Worm (Caenorhabditis elegans): ENCODE data around the gene C44C10.15.

The C44C10.15 gene

ce11 chrX:11723781-11724201, 23.6 kb upstream of the C44C10.15 start, which contains the start of gene D1053.4 (continued):
- no peak for TF ChIP-seq Y5F2A.4 (GFP tag; optimal IDR thresholded peaks at IDR 0.05)
- no peak for TF ChIP-seq zag-1 (tag; optimal IDR thresholded peaks at IDR 0.05)
- no peak for TF ChIP-seq spr-3 (GFP tag; optimal IDR thresholded peaks at IDR 0.05)

- TF ChIP-seq nhr-77 (tag; optimal IDR thresholded peaks at IDR 0.05) (no peak), lin-29 (GFP tag; IDR thresholded peaks at IDR 0.05) (no peak), R02D3.7 (tag; optimal IDR thresholded peaks at IDR 0.05) (no peak), unc-130 (GFP tag; optimal IDR thresholded peaks at IDR 0.05) (no peak), ceh-28 (tag; optimal IDR thresholded peaks at IDR 0.05) (no peak), ceh-62 (tag; optimal IDR thresholded peaks at IDR 0.05) (no peak), daf-16 (GFP tag; optimal IDR thresholded peaks at IDR 0.05) (no peak), daf-16 (tag; optimal IDR thresholded peaks at IDR 0.05) (peak; percentile 23), daf-8 (GFP tag; IDR thresholded peaks at IDR 0.05) (no peak), fos-1 (tag; optimal IDR thresholded peaks at IDR 0.05) (no peak), mxl-3 (GFP tag; optimal IDR thresholded peaks at IDR 0.05) (peak; percentile 65), unc-39 (tag; optimal IDR thresholded peaks at IDR 0.05) (no peak), Y48G9A.11 (GFP tag; IDR thresholded peaks at IDR 0.05) (no peak), hlh-11 (tag; optimal IDR thresholded peaks at IDR 0.05) (peak; percentile 38), nhr-237 (tag; optimal IDR thresholded peaks at IDR 0.05) (no peak), Y5F2A.4 (GFP tag; optimal IDR thresholded peaks at IDR 0.05) (no peak), F10B5.3 (tag; optimal IDR thresholded peaks at IDR 0.05) (no peak), nhr-42 (GFP tag; IDR thresholded peaks at IDR 0.05) (no peak), ztf-7 (tag; optimal IDR thresholded peaks at IDR 0.05) (no peak), rbr-2 (tag; optimal IDR thresholded peaks at IDR 0.05) (no peak), dve-1 (tag; optimal IDR thresholded peaks at IDR 0.05; ENCODE audit: insufficient read depth) (peak; percentile 6), lin-38 (GFP tag; IDR thresholded peaks at IDR 0.05) (no peak), zfp-3 (GFP tag; conservative IDR thresholded peaks at IDR 0.05) (no peak), mep-1 (tag; optimal IDR thresholded peaks at IDR 0.05) (no peak), spr-3 (GFP tag; optimal IDR thresholded peaks at IDR 0.05) (no peak), nhr-111 (GFP tag; optimal IDR thresholded peaks at IDR 0.05) (no peak), pha-4 (GFP tag; IDR thresholded peaks at IDR 0.05) (no peak), pha-4 (tag; optimal IDR thresholded peaks at IDR 0.05) (no peak), nhr-28 (tag; optimal IDR thresholded peaks at IDR 0.05) (peak; percentile 11), mdt-29 (GFP tag; IDR thresholded peaks at IDR 0.05) (no peak), lim-7 (GFP tag; IDR thresholded peaks at IDR 0.05) (no peak), dmd-8 (GFP tag; IDR thresholded peaks at IDR 0.05) (no peak), T26A8.4 (GFP tag; IDR thresholded peaks at IDR 0.05) (no peak), nhr-25 (tag; optimal IDR thresholded peaks at IDR 0.05; ENCODE audit: borderline replicate concordance, insufficient read depth) (peak; percentile 55), madf-9 (GFP tag; conservative IDR thresholded peaks at IDR 0.05) (no peak), snpc-4 (tag; optimal IDR thresholded peaks at IDR 0.05) (no peak), aly-2 (tag; optimal IDR thresholded peaks at IDR 0.05) (no peak), hlh-30 (tag; optimal IDR thresholded peaks at IDR 0.05; ENCODE audit: insufficient read depth) (no peak), nhr-76 (tag; optimal IDR thresholded peaks at IDR 0.05) (no peak), F37D6.2 (tag; optimal IDR thresholded peaks at IDR 0.05) (no peak), lsy-2 (tag; optimal IDR thresholded peaks at IDR 0.05) (no peak), T20F7.1 (GFP tag; optimal IDR thresholded peaks at IDR 0.05) (no peak), ceh-82 (tag; optimal IDR thresholded peaks at IDR 0.05) (no peak), ama-1 (optimal IDR thresholded peaks at IDR 0.05) (no peak), nhr-102 (tag; optimal IDR thresholded peaks at IDR 0.05) (no peak), cey-2 (tag; optimal IDR thresholded peaks at IDR 0.05; ENCODE audit: borderline replicate concordance, insufficient read depth) (peak; percentile 39), F49E8.2 (tag; optimal IDR thresholded peaks at IDR 0.05; ENCODE audit: borderline replicate concordance) (no peak), nhr-6 (tag; optimal IDR thresholded peaks at IDR 0.05) (no peak), mdl-1 (tag; optimal IDR thresholded peaks at IDR 0.05) (no peak), ZK546.5 (tag; optimal IDR thresholded peaks at IDR 0.05) (no peak)
These were observed 19.9 kb upstream of the C44C10.15 start for ce11 chrX:11720058-11720457.

All from whole organism, L4 larva.